Worm (Caenorhabditis elegans): ENCODE data around the gene Y71H2AM.6.

ce11 chrIII:2756260-2756659, 24.6 kb upstream of the Y71H2AM.6 start, which contains the start of gene gldi-9:
- TF ChIP-seq W03F9.2 (tag; optimal IDR thresholded peaks at IDR 0.05) (no peak), him-1 (tag; optimal IDR thresholded peaks at IDR 0.05) (no peak)
